Fruit fly (Drosophila melanogaster) whole organism, pupa: ENCODE results near the gene ATP7.

Experiments
- CG12605 ChIP-seq: fragments of 200-800 bp; sonication (Bioruptor generic); IDR thresholded peaks from 2 replicates; pipeline ENCODE4 v1.3.6; 2022; ENCODE audit warnings: missing biosample characterization, missing genetic modification characterization
- CG34367 ChIP-seq: fragments of 200-800 bp; sonication (Bioruptor generic); optimal IDR thresholded peaks from 2 replicates; lab custom pipeline; 2018; ENCODE audit warnings: missing biosample characterization, mild to moderate bottlenecking, missing genetic modification characterization
- CG9948 ChIP-seq: fragments of 200-800 bp; sonication (Bioruptor generic); optimal IDR thresholded peaks from 2 replicates; lab custom pipeline; 2018; ENCODE audit warnings: missing biosample characterization, mild to moderate bottlenecking, missing genetic modification characterization, moderate library complexity
- D1 ChIP-seq: fragments of 200-800 bp; sonication (Bioruptor generic); optimal IDR thresholded peaks from 2 replicates; lab custom pipeline; 2018; ENCODE audit warnings: missing biosample characterization, mild to moderate bottlenecking, missing genetic modification characterization, moderate library complexity
- EcR ChIP-seq: fragments of 200-800 bp; sonication (Bioruptor generic); optimal IDR thresholded peaks from 3 replicates; lab custom pipeline; 2019; ENCODE audit warnings: missing biosample characterization, missing genetic modification characterization, mild to moderate bottlenecking, moderate library complexity, missing genetic modification reagents
- Snoo ChIP-seq: fragments of 200-800 bp; sonication (Bioruptor generic); optimal IDR thresholded peaks from 3 replicates; lab custom pipeline; 2017; ENCODE audit warnings: missing biosample characterization, mild to moderate bottlenecking, missing genetic modification characterization, inconsistent platforms
- fd96Ca ChIP-seq: fragments of 200-800 bp; sonication (Bioruptor generic); IDR thresholded peaks from 3 replicates; pipeline ENCODE4 v1.3.6; 2022; ENCODE audit warnings: missing biosample characterization, missing genetic modification characterization
- rn ChIP-seq: fragments of 200-800 bp; sonication (Bioruptor generic); IDR thresholded peaks from 2 replicates; pipeline ENCODE4 v1.3.6; 2022; ENCODE audit warnings: missing biosample characterization, missing genetic modification characterization

DNA sequence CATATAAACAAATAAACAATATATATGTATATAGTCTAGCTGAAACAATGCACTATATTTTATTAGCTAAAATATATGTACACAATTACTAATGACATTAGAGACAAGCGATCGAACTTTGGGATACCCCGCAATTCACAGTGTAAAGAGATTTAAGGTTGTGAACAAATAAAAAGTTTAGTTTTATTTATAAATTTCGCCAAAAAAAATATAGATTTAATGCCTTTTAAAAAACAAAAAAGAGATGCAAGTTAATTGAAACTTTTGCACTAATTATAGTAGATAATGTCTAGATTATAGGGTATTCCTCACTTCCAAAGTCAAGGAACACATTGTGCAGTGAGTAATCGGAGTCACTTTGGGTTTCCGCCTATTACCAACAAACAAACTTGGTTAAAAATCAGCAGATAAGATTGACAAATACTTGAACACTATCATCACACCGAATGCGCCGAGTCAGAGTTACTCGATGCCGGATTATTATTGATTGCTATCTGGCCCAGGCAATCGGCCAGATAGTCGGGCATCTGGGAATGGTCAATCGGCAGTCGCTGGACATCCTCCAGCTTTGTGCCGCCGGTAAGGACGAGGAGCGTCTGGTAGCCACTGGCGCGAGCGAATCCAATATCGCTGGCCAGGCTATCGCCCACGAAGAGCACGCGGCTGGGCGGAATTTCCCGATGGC lies 20.5 kb downstream of the ATP7 start:
- no peak for TF ChIP-seq CG9948 (tag; lab: Kevin White, UChicago)
- no peak for TF ChIP-seq rn
- no peak for TF ChIP-seq CG12605
- no peak for TF ChIP-seq D1 (tag; lab: Kevin White, UChicago)
- no peak for TF ChIP-seq CG34367 (tag; lab: Kevin White, UChicago)
- no peak for TF ChIP-seq EcR (GFP tag; lab: Kevin White, UChicago)
- no peak for TF ChIP-seq Snoo
- TF ChIP-seq fd96Ca (GFP tag; lab: Robert Waterston, UW) = no peak
